Worm (Caenorhabditis elegans) whole organism, L4 larva: ENCODE measurements around the gene T11F9.10.
A peak's percentile ranks its signal among the peaks of the same experiment; 100 is the strongest.

Experiments used
- F10B5.3 ChIP-seq: sonication (generic microtip); optimal IDR thresholded peaks from 2 replicates; lab custom pipeline; 2016; ENCODE audit warnings: mild to moderate bottlenecking, missing genetic modification characterization, missing compliant biosample characterization
- R02D3.7 ChIP-seq: fragments of 150-350 bp; sonication (generic microtip); optimal IDR thresholded peaks from 3 replicates; lab custom pipeline; 2014; ENCODE audit warnings: missing biosample characterization, missing genetic modification characterization
- T20F7.1 ChIP-seq: fragments of 200-800 bp; sonication (Bioruptor generic); optimal IDR thresholded peaks from 2 replicates; lab custom pipeline; 2018; ENCODE audit warnings: mild to moderate bottlenecking, missing genetic modification characterization, missing compliant biosample characterization
- Y105C5A.15 ChIP-seq: fragments of 200-800 bp; sonication (Bioruptor generic); IDR thresholded peaks from 2 replicates; pipeline ENCODE4 v1.3.6; 2022; ENCODE audit warnings: missing genetic modification characterization, missing compliant biosample characterization
- Y5F2A.4 ChIP-seq: fragments of 200-800 bp; sonication (Bioruptor generic); optimal IDR thresholded peaks from 2 replicates; lab custom pipeline; 2018; ENCODE audit warnings: mild to moderate bottlenecking, missing genetic modification characterization, missing compliant biosample characterization
- ZK337.2 ChIP-seq: fragments of 200-800 bp; sonication (Bioruptor generic); IDR thresholded peaks from 2 replicates; pipeline ENCODE4 v1.3.6; 2022; ENCODE audit warnings: missing genetic modification reagents, missing genetic modification characterization, missing compliant biosample characterization
- ama-1 ChIP-seq: fragments of 150-350 bp; optimal IDR thresholded peaks from 2 replicates; lab custom pipeline; 2014; ENCODE audit warnings: inconsistent platforms, mixed read lengths
- ceh-20 ChIP-seq: fragments of 200-800 bp; sonication (Bioruptor generic); IDR thresholded peaks from 2 replicates; pipeline ENCODE4 v1.3.6; 2022; ENCODE audit warnings: missing genetic modification reagents, missing genetic modification characterization, missing compliant biosample characterization
- cey-2 ChIP-seq: sonication (generic microtip); optimal IDR thresholded peaks from 3 replicates; lab custom pipeline; 2017; ENCODE audit warnings: missing genetic modification characterization, mild to moderate bottlenecking, missing compliant biosample characterization, antibody characterized with exemption, borderline replicate concordance; ENCODE audit not compliant: insufficient read depth
- daf-16 ChIP-seq, 3 experiments: sonication (generic microtip); optimal IDR thresholded peaks; 2 replicates each; lab custom pipeline; 2016 to 2017; ENCODE audit warnings: missing genetic modification characterization in 3 of 3, missing genetic modification reagents in 3 of 3, mild to moderate bottlenecking in 2 of 3, missing compliant biosample characterization in 2 of 3, missing biosample characterization in 1 of 3, moderate library complexity in 1 of 3
- daf-19 ChIP-seq: fragments of 200-800 bp; sonication (Bioruptor generic); conservative IDR thresholded peaks from 2 replicates; pipeline ENCODE4 v1.3.6; 2022; ENCODE audit warnings: missing genetic modification characterization, missing compliant biosample characterization
- dmd-6 ChIP-seq: fragments of 200-800 bp; sonication (Bioruptor generic); IDR thresholded peaks from 2 replicates; pipeline ENCODE4 v1.3.6; 2022; ENCODE audit warnings: missing genetic modification reagents, missing genetic modification characterization, missing compliant biosample characterization
- egl-27 ChIP-seq: sonication (generic microtip); optimal IDR thresholded peaks from 3 replicates; lab custom pipeline; 2017; ENCODE audit warnings: missing biosample characterization, missing genetic modification reagents, missing genetic modification characterization
- hlh-11 ChIP-seq: fragments of 200-800 bp; sonication (Bioruptor generic); optimal IDR thresholded peaks from 2 replicates; lab custom pipeline; 2018; ENCODE audit warnings: mild to moderate bottlenecking, missing genetic modification characterization, missing compliant biosample characterization
- hlh-30 ChIP-seq: sonication (generic microtip); optimal IDR thresholded peaks from 2 replicates; lab custom pipeline; 2017; ENCODE audit warnings: antibody characterized with exemption, mild to moderate bottlenecking, missing genetic modification characterization, missing compliant biosample characterization; ENCODE audit not compliant: insufficient read depth
- hmg-1.1 ChIP-seq: fragments of 200-800 bp; sonication (Bioruptor generic); IDR thresholded peaks from 2 replicates; pipeline ENCODE4 v1.3.6; 2022; ENCODE audit warnings: missing genetic modification reagents, missing genetic modification characterization, missing compliant biosample characterization
- lin-13 ChIP-seq: fragments of 150-350 bp; optimal IDR thresholded peaks from 2 replicates; lab custom pipeline; 2014; ENCODE audit warnings: missing biosample characterization, missing genetic modification reagents, missing genetic modification characterization
- lin-15B ChIP-seq: fragments of 150-350 bp; sonication (generic microtip); optimal IDR thresholded peaks from 3 replicates; lab custom pipeline; 2014; ENCODE audit warnings: missing biosample characterization, missing genetic modification characterization
- lin-29 ChIP-seq: fragments of 200-800 bp; sonication (Bioruptor generic); IDR thresholded peaks from 2 replicates; pipeline ENCODE4 v1.3.6; 2022; ENCODE audit warnings: missing genetic modification reagents, missing genetic modification characterization, missing compliant biosample characterization
- lin-38 ChIP-seq: fragments of 200-800 bp; sonication (Bioruptor generic); IDR thresholded peaks from 2 replicates; pipeline ENCODE4 v1.3.6; 2022; ENCODE audit warnings: missing genetic modification reagents, missing genetic modification characterization, missing compliant biosample characterization
- lin-39 ChIP-seq: fragments of 150-350 bp; optimal IDR thresholded peaks from 2 replicates; lab custom pipeline; 2014; ENCODE audit warnings: missing biosample characterization, missing genetic modification reagents, missing genetic modification characterization
- lsy-2 ChIP-seq, 2 experiments: fragments of 150-350 bp in 1 of 2; sonication (generic microtip) in 1 of 2; optimal IDR thresholded peaks; 2 replicates each; lab custom pipeline; 2014 to 2017; ENCODE audit warnings: missing biosample characterization in 2 of 2, missing genetic modification characterization in 2 of 2
- madf-5 ChIP-seq, 2 experiments: fragments of 200-800 bp; sonication (Bioruptor generic); IDR thresholded peaks; 2 replicates each; pipeline ENCODE4 v1.3.6; 2022; ENCODE audit warnings: missing compliant biosample characterization in 2 of 2, missing genetic modification characterization in 2 of 2
- mdl-1 ChIP-seq, 2 experiments: fragments of 150-350 bp in 1 of 2; sonication (generic microtip) in 1 of 2; optimal IDR thresholded peaks; 2 replicates each; lab custom pipeline; 2014 to 2017; ENCODE audit warnings: missing biosample characterization in 2 of 2, missing genetic modification characterization in 2 of 2
- mep-1 ChIP-seq: fragments of 150-350 bp; sonication (generic microtip); optimal IDR thresholded peaks from 3 replicates; lab custom pipeline; 2014; ENCODE audit warnings: missing biosample characterization, missing genetic modification characterization
- mes-2 ChIP-seq: sonication (generic microtip); optimal IDR thresholded peaks from 2 replicates; lab custom pipeline; 2016; ENCODE audit warnings: missing genotype, mild to moderate bottlenecking, missing genetic modification characterization, missing compliant biosample characterization; ENCODE audit not compliant: poor library complexity, severe bottlenecking
- mxl-2 ChIP-seq: fragments of 200-800 bp; sonication (Bioruptor generic); conservative IDR thresholded peaks from 2 replicates; pipeline ENCODE4 v1.3.6; 2022; ENCODE audit warnings: missing genetic modification reagents, missing genetic modification characterization, missing compliant biosample characterization
- nhr-11 ChIP-seq: fragments of 150-350 bp; optimal IDR thresholded peaks from 2 replicates; lab custom pipeline; 2014; ENCODE audit warnings: missing biosample characterization, missing genetic modification characterization
- nhr-111 ChIP-seq: fragments of 200-800 bp; sonication (Bioruptor generic); optimal IDR thresholded peaks from 2 replicates; lab custom pipeline; 2018; ENCODE audit warnings: mild to moderate bottlenecking, missing genetic modification characterization, missing compliant biosample characterization
- nhr-237 ChIP-seq: sonication (generic microtip); optimal IDR thresholded peaks from 2 replicates; lab custom pipeline; 2017; ENCODE audit warnings: missing biosample characterization, missing genetic modification characterization
- nhr-25 ChIP-seq: sonication (generic microtip); optimal IDR thresholded peaks from 2 replicates; lab custom pipeline; 2017; ENCODE audit warnings: missing genetic modification characterization, mild to moderate bottlenecking, missing compliant biosample characterization, antibody characterized with exemption, moderate library complexity, borderline replicate concordance; ENCODE audit not compliant: insufficient read depth
- nhr-28 ChIP-seq: fragments of 150-350 bp; optimal IDR thresholded peaks from 2 replicates; lab custom pipeline; 2014; ENCODE audit warnings: missing biosample characterization, missing genetic modification characterization
- nhr-41 ChIP-seq: fragments of 200-800 bp; sonication (Bioruptor generic); IDR thresholded peaks from 2 replicates; pipeline ENCODE4 v1.3.6; 2022; ENCODE audit warnings: missing genetic modification reagents, missing genetic modification characterization, missing compliant biosample characterization
- nhr-42 ChIP-seq: fragments of 200-800 bp; sonication (Bioruptor generic); IDR thresholded peaks from 2 replicates; pipeline ENCODE4 v1.3.6; 2022; ENCODE audit warnings: missing genetic modification characterization, missing compliant biosample characterization
- nhr-76 ChIP-seq: fragments of 150-350 bp; optimal IDR thresholded peaks from 2 replicates; lab custom pipeline; 2014; ENCODE audit warnings: missing biosample characterization, missing genetic modification characterization
- nhr-77 ChIP-seq: fragments of 150-350 bp; optimal IDR thresholded peaks from 2 replicates; lab custom pipeline; 2014; ENCODE audit warnings: missing biosample characterization, missing genetic modification characterization
- pqm-1 ChIP-seq: sonication (generic microtip); optimal IDR thresholded peaks from 2 replicates; lab custom pipeline; 2017; ENCODE audit warnings: missing biosample characterization, missing genetic modification characterization
- snpc-1.2 ChIP-seq: fragments of 200-800 bp; sonication (Bioruptor generic); IDR thresholded peaks from 2 replicates; pipeline ENCODE4 v1.3.6; 2022; ENCODE audit warnings: missing genetic modification reagents, missing genetic modification characterization, missing compliant biosample characterization
- snpc-4 ChIP-seq: fragments of 150-350 bp; optimal IDR thresholded peaks from 2 replicates; lab custom pipeline; 2014; ENCODE audit warnings: missing biosample characterization, missing genetic modification characterization
- tra-1 ChIP-seq: fragments of 200-800 bp; sonication (Bioruptor generic); IDR thresholded peaks from 2 replicates; pipeline ENCODE4 v1.3.6; 2022; ENCODE audit warnings: missing genetic modification reagents, missing genetic modification characterization, missing compliant biosample characterization
- unc-62 ChIP-seq, 3 experiments: fragments of 150-350 bp in 1 of 3; sonication (generic microtip); optimal IDR thresholded peaks in 2 of 3; peaks in 1 of 3; 1 replicate in 1 of 3; 2 replicates in 2 of 3; lab custom pipeline; 2014 to 2017; ENCODE audit warnings: missing biosample characterization in 3 of 3, missing genetic modification characterization in 3 of 3, missing genetic modification reagents in 3 of 3, missing genotype in 1 of 3
- vab-7 ChIP-seq: fragments of 200-800 bp; sonication (Bioruptor generic); IDR thresholded peaks from 2 replicates; pipeline ENCODE4 v1.3.6; 2022; ENCODE audit warnings: missing genetic modification reagents, missing genetic modification characterization, missing compliant biosample characterization

T11F9.10 gene

ce11 chrV:11531100-11531499 is 44.3 kb downstream of the T11F9.10 start:
- TF ChIP-seq mxl-2 (GFP tag; lab: Robert Waterston, UW), result no peak
- TF ChIP-seq lin-39 (tag; lab: Kevin White, UChicago), result no peak
- TF ChIP-seq hmg-1.1 (GFP tag; lab: Robert Waterston, UW), result no peak
- no peak for TF ChIP-seq daf-19 (GFP tag; lab: Robert Waterston, UW)
- no peak for TF ChIP-seq ZK337.2
- peak; percentile 82 for TF ChIP-seq hlh-30 (tag; lab: Kevin White, UChicago)
- no peak for TF ChIP-seq snpc-1.2 (GFP tag; lab: Robert Waterston, UW)
- TF ChIP-seq lin-13 (GFP tag; lab: Kevin White, UChicago), result no peak
- 0 out of 2 replicates have a peak, but pooled peaks have one; percentile 27 for TF ChIP-seq lin-38 (GFP tag; lab: Robert Waterston, UW)
- no peak for TF ChIP-seq lin-15B (tag; lab: Kevin White, UChicago)
- peak; percentile 50 for TF ChIP-seq mep-1 (tag; lab: Kevin White, UChicago)
- peak; percentile 87 for TF ChIP-seq nhr-25 (tag; lab: Kevin White, UChicago)
- TF ChIP-seq nhr-41 (GFP tag; lab: Robert Waterston, UW), result no peak
- TF ChIP-seq nhr-77 (tag; lab: Kevin White, UChicago), result no peak
- no peak for TF ChIP-seq egl-27 (tag; lab: Kevin White, UChicago)
- no peak for TF ChIP-seq vab-7 (GFP tag; lab: Robert Waterston, UW)
- TF ChIP-seq mdl-1 (tag; optimal IDR thresholded peaks at IDR 0.05; lab: Kevin White, UChicago), result peak in 1 of 2 experiments; percentile 7
- peak; percentile 3 for TF ChIP-seq mes-2 (tag; lab: Kevin White, UChicago)
- no peak for TF ChIP-seq tra-1 (GFP tag; lab: Robert Waterston, UW)
- peak; percentile 50; the same call in 1 of the 2 replicates for TF ChIP-seq lin-29 (GFP tag; lab: Robert Waterston, UW)
- no peak for TF ChIP-seq nhr-42 (GFP tag; lab: Robert Waterston, UW)
- no peak for TF ChIP-seq cey-2 (tag; lab: Kevin White, UChicago)
- TF ChIP-seq nhr-237 (tag; lab: Kevin White, UChicago), result no peak
- TF ChIP-seq Y5F2A.4 (GFP tag; lab: Kevin White, UChicago), result no peak
- no peak for TF ChIP-seq nhr-111 (GFP tag; lab: Kevin White, UChicago)
- no peak for TF ChIP-seq Y105C5A.15 (GFP tag; lab: Robert Waterston, UW)
- peak; percentile 31 for TF ChIP-seq dmd-6 (GFP tag; lab: Robert Waterston, UW)
- TF ChIP-seq unc-62 (GFP tag; optimal IDR thresholded peaks at IDR 0.05 in 1 of 2; lab: Kevin White, UChicago), result peak in 1 of 2 experiments; percentile 48
- TF ChIP-seq unc-62 (tag; optimal IDR thresholded peaks at IDR 0.05; lab: Kevin White, UChicago), result no peak
- no peak for TF ChIP-seq ama-1 (lab: Kevin White, UChicago)
- TF ChIP-seq pqm-1, result no peak
- TF ChIP-seq nhr-76, result no peak
- TF ChIP-seq ceh-20 (GFP tag; lab: Robert Waterston, UW), result 0 out of 2 replicates have a peak, but pooled peaks have one; percentile 10
- no peak for TF ChIP-seq snpc-4 (tag; lab: Kevin White, UChicago)
- TF ChIP-seq lsy-2 (tag; optimal IDR thresholded peaks at IDR 0.05; lab: Kevin White, UChicago), result peak; percentile 14 to 59
- TF ChIP-seq nhr-11 (tag; lab: Kevin White, UChicago), result no peak
- no peak for TF ChIP-seq madf-5 (GFP tag; IDR thresholded peaks at IDR 0.05; lab: Robert Waterston, UW)
- peak; percentile 51 for TF ChIP-seq nhr-28 (tag; lab: Kevin White, UChicago)
- TF ChIP-seq F10B5.3, result no peak
- TF ChIP-seq R02D3.7 (tag; lab: Kevin White, UChicago), result no peak
- no peak for TF ChIP-seq T20F7.1 (GFP tag; lab: Kevin White, UChicago)
- peak; percentile 38 for TF ChIP-seq hlh-11
- no peak for TF ChIP-seq daf-16 (GFP tag; optimal IDR thresholded peaks at IDR 0.05; lab: Kevin White, UChicago)
- no peak for TF ChIP-seq daf-16 (tag; optimal IDR thresholded peaks at IDR 0.05; lab: Kevin White, UChicago)
